Fruit fly (Drosophila melanogaster) whole organism, embryonic: ENCODE data around the gene CG42399.

ENCODE experiments used
- B-H2 ChIP-seq: fragments of 200-800 bp; sonication (Bioruptor generic); optimal IDR thresholded peaks from 2 replicates; lab custom pipeline; 2018; ENCODE audit warnings: missing biosample characterization, mild to moderate bottlenecking, missing genetic modification characterization
- CG10274 ChIP-seq: fragments of 200-800 bp; sonication (Bioruptor generic); optimal IDR thresholded peaks from 3 replicates; lab custom pipeline; 2017; ENCODE audit warnings: missing biosample characterization, mild to moderate bottlenecking, missing genetic modification characterization
- CG10543 ChIP-seq: fragments of 200-800 bp; sonication (Bioruptor generic); optimal IDR thresholded peaks from 3 replicates; lab custom pipeline; 2017; ENCODE audit warnings: missing biosample characterization, mild to moderate bottlenecking, missing genetic modification characterization, moderate library complexity
- CG10565 ChIP-seq: fragments of 200-800 bp; sonication (Bioruptor generic); optimal IDR thresholded peaks from 3 replicates; lab custom pipeline; 2016; ENCODE audit warnings: missing biosample characterization, mild to moderate bottlenecking, missing genetic modification characterization
- CG10959 ChIP-seq: fragments of 200-800 bp; sonication (Bioruptor generic); IDR thresholded peaks from 2 replicates; pipeline ENCODE4 v1.3.6; 2022; ENCODE audit warnings: missing biosample characterization, missing genetic modification characterization
- CG10979 ChIP-seq: fragments of 200-800 bp; sonication (Bioruptor generic); optimal IDR thresholded peaks from 2 replicates; lab custom pipeline; 2018; ENCODE audit warnings: missing biosample characterization, mild to moderate bottlenecking, missing genetic modification characterization, moderate library complexity
- CG11696 ChIP-seq: fragments of 200-800 bp; sonication (Bioruptor generic); IDR thresholded peaks from 2 replicates; pipeline ENCODE4 v1.3.6; 2022; ENCODE audit warnings: missing biosample characterization, missing genetic modification characterization
- CG12219 ChIP-seq: fragments of 200-800 bp; sonication (Bioruptor generic); optimal IDR thresholded peaks from 3 replicates; lab custom pipeline; 2018; ENCODE audit warnings: missing biosample characterization, mild to moderate bottlenecking, missing genetic modification characterization
- CG12236 ChIP-seq: fragments of 200-800 bp; sonication (Bioruptor generic); optimal IDR thresholded peaks from 2 replicates; lab custom pipeline; 2016; ENCODE audit warnings: missing biosample characterization, missing genetic modification characterization
- CG13775 ChIP-seq: fragments of 200-800 bp; sonication (Bioruptor generic); optimal IDR thresholded peaks from 3 replicates; lab custom pipeline; 2017; ENCODE audit warnings: missing biosample characterization, mild to moderate bottlenecking, missing genetic modification characterization
- CG15011 ChIP-seq: fragments of 200-800 bp; sonication (Bioruptor generic); optimal IDR thresholded peaks from 3 replicates; lab custom pipeline; 2018; ENCODE audit warnings: missing biosample characterization, mild to moderate bottlenecking, missing genetic modification characterization
- CG18011 ChIP-seq: fragments of 200-800 bp; sonication (Bioruptor generic); optimal IDR thresholded peaks from 2 replicates; lab custom pipeline; 2017; ENCODE audit warnings: missing biosample characterization, missing genetic modification characterization, mild to moderate bottlenecking, moderate library complexity, missing genotype
- CG1832 ChIP-seq: fragments of 200-800 bp; sonication (Bioruptor generic); optimal IDR thresholded peaks from 2 replicates; lab custom pipeline; 2017; ENCODE audit warnings: missing biosample characterization, mild to moderate bottlenecking, missing genetic modification characterization, inconsistent platforms
- CG2116 ChIP-seq: fragments of 200-800 bp; sonication (Bioruptor generic); optimal IDR thresholded peaks from 3 replicates; lab custom pipeline; 2018; ENCODE audit warnings: missing biosample characterization, mild to moderate bottlenecking, missing genetic modification characterization
- CG30431 ChIP-seq: fragments of 200-800 bp; sonication (Bioruptor generic); optimal IDR thresholded peaks from 2 replicates; lab custom pipeline; 2017; ENCODE audit warnings: missing biosample characterization, missing genetic modification characterization
- CG31224 ChIP-seq: fragments of 200-800 bp; sonication (Bioruptor generic); IDR thresholded peaks from 2 replicates; pipeline ENCODE4 v1.3.6; 2022; ENCODE audit warnings: missing biosample characterization, missing genetic modification characterization
- CG31388 ChIP-seq: fragments of 200-800 bp; sonication (Bioruptor generic); optimal IDR thresholded peaks from 2 replicates; lab custom pipeline; 2016; ENCODE audit warnings: missing biosample characterization, missing genetic modification characterization
- CG32532 ChIP-seq: fragments of 200-800 bp; sonication (Bioruptor generic); IDR thresholded peaks from 2 replicates; pipeline ENCODE4 v1.3.6; 2022; ENCODE audit warnings: missing biosample characterization, missing genetic modification characterization
- CG34422 ChIP-seq: fragments of 200-800 bp; sonication (Bioruptor generic); IDR thresholded peaks from 3 replicates; pipeline ENCODE4 v1.3.6; 2022; ENCODE audit warnings: missing biosample characterization, missing genetic modification characterization
- CG43689 ChIP-seq: fragments of 200-800 bp; sonication (Bioruptor generic); IDR thresholded peaks from 2 replicates; pipeline ENCODE4 v1.3.6; 2022; ENCODE audit warnings: missing biosample characterization, missing genetic modification characterization
- CG7786 ChIP-seq: fragments of 200-800 bp; sonication (Bioruptor generic); optimal IDR thresholded peaks from 2 replicates; lab custom pipeline; 2016; ENCODE audit warnings: missing biosample characterization, missing genetic modification characterization
- CG8765 ChIP-seq: fragments of 200-800 bp; sonication (Bioruptor generic); IDR thresholded peaks from 2 replicates; pipeline ENCODE4 v1.3.6; 2022; ENCODE audit warnings: missing biosample characterization, missing genetic modification characterization
- CG9727 ChIP-seq: fragments of 200-800 bp; sonication (Bioruptor generic); optimal IDR thresholded peaks from 3 replicates; lab custom pipeline; 2017; ENCODE audit warnings: missing biosample characterization, mild to moderate bottlenecking, missing genetic modification characterization
- CG9797 ChIP-seq: fragments of 200-800 bp; sonication (Bioruptor generic); optimal IDR thresholded peaks from 3 replicates; lab custom pipeline; 2018; ENCODE audit warnings: missing biosample characterization, mild to moderate bottlenecking, missing genetic modification characterization
- CHES-1-like ChIP-seq: fragments of 200-800 bp; sonication (Bioruptor generic); optimal IDR thresholded peaks from 2 replicates; lab custom pipeline; 2016; ENCODE audit warnings: missing biosample characterization, missing genetic modification characterization
- Dad ChIP-seq: fragments of 200-800 bp; sonication (Bioruptor generic); optimal IDR thresholded peaks from 3 replicates; lab custom pipeline; 2016; ENCODE audit warnings: missing biosample characterization, missing genetic modification characterization
- E2f2 ChIP-seq: fragments of 200-800 bp; sonication (Bioruptor generic); IDR thresholded peaks from 2 replicates; pipeline ENCODE4 v1.3.6; 2022; ENCODE audit warnings: missing biosample characterization, missing genetic modification characterization
- Jarid2 ChIP-seq: fragments of 200-800 bp; sonication (Bioruptor generic); optimal IDR thresholded peaks from 3 replicates; lab custom pipeline; 2017; ENCODE audit warnings: mild to moderate bottlenecking, missing biosample characterization, missing genetic modification reagents, missing genetic modification characterization
- Lim3 ChIP-seq: fragments of 200-800 bp; sonication (Bioruptor generic); IDR thresholded peaks from 2 replicates; pipeline ENCODE4 v1.3.6; 2022; ENCODE audit warnings: missing biosample characterization, missing genetic modification characterization
- MTF-1 ChIP-seq: fragments of 200-800 bp; sonication (Bioruptor generic); optimal IDR thresholded peaks from 2 replicates; lab custom pipeline; 2018; ENCODE audit warnings: missing biosample characterization, mild to moderate bottlenecking, missing genetic modification characterization, borderline replicate concordance
- Meics ChIP-seq: fragments of 200-800 bp; sonication (Bioruptor generic); optimal IDR thresholded peaks from 2 replicates; lab custom pipeline; 2017; ENCODE audit warnings: missing biosample characterization, mild to moderate bottlenecking, missing genetic modification characterization
- Taf1 ChIP-seq: fragments of 200-800 bp; sonication (Bioruptor generic); IDR thresholded peaks from 2 replicates; pipeline ENCODE4 v1.3.6; 2022; ENCODE audit warnings: missing biosample characterization, missing genetic modification characterization
- bowl ChIP-seq: fragments of 200-800 bp; sonication (Bioruptor generic); IDR thresholded peaks from 2 replicates; pipeline ENCODE4 v1.3.6; 2022; ENCODE audit warnings: missing biosample characterization, missing genetic modification characterization
- dpn ChIP-seq, 2 experiments: fragments of 200-800 bp; sonication (Bioruptor generic); optimal IDR thresholded peaks; 3 replicates each; lab custom pipeline; 2016; ENCODE audit warnings: missing biosample characterization in 2 of 2, missing genetic modification characterization in 2 of 2
- exex ChIP-seq: fragments of 200-800 bp; sonication (Bioruptor generic); optimal IDR thresholded peaks from 4 replicates; lab custom pipeline; 2018; ENCODE audit warnings: missing biosample characterization, mild to moderate bottlenecking, missing genetic modification characterization, moderate library complexity
- fd64A ChIP-seq: fragments of 200-800 bp; sonication (Bioruptor generic); optimal IDR thresholded peaks from 3 replicates; lab custom pipeline; 2018; ENCODE audit warnings: missing biosample characterization, mild to moderate bottlenecking, missing genetic modification characterization
- gsb-n ChIP-seq: fragments of 200-800 bp; sonication (Bioruptor generic); optimal IDR thresholded peaks from 3 replicates; lab custom pipeline; 2018; ENCODE audit warnings: missing biosample characterization, mild to moderate bottlenecking, missing genetic modification characterization
- maf-S ChIP-seq: fragments of 200-800 bp; sonication (Bioruptor generic); optimal IDR thresholded peaks from 2 replicates; lab custom pipeline; 2016; ENCODE audit warnings: missing biosample characterization, missing genetic modification characterization
- repo ChIP-seq: fragments of 200-800 bp; sonication (Bioruptor generic); optimal IDR thresholded peaks from 2 replicates; lab custom pipeline; 2016; ENCODE audit warnings: missing biosample characterization, missing genetic modification characterization
- rib ChIP-seq: fragments of 200-800 bp; sonication (Bioruptor generic); IDR thresholded peaks from 2 replicates; pipeline ENCODE4 v1.3.6; 2022; ENCODE audit warnings: missing biosample characterization, missing genetic modification characterization
- ro ChIP-seq: fragments of 200-800 bp; sonication (Bioruptor generic); IDR thresholded peaks from 2 replicates; pipeline ENCODE4 v1.3.6; 2022; ENCODE audit warnings: missing biosample characterization, missing genetic modification characterization
- salm ChIP-seq: fragments of 200-800 bp; sonication (Bioruptor generic); optimal IDR thresholded peaks from 2 replicates; lab custom pipeline; 2018; ENCODE audit warnings: missing biosample characterization, mild to moderate bottlenecking, missing genetic modification characterization
- scrt ChIP-seq: fragments of 200-800 bp; sonication (Bioruptor generic); optimal IDR thresholded peaks from 2 replicates; lab custom pipeline; 2018; ENCODE audit warnings: missing biosample characterization, mild to moderate bottlenecking, missing genetic modification characterization, moderate library complexity
- slbo ChIP-seq: fragments of 200-800 bp; sonication (Bioruptor generic); IDR thresholded peaks from 2 replicates; pipeline ENCODE4 v1.3.6; 2022; ENCODE audit warnings: missing biosample characterization, missing genetic modification characterization
- ssp ChIP-seq: fragments of 200-800 bp; sonication (Bioruptor generic); IDR thresholded peaks from 2 replicates; pipeline ENCODE4 v1.3.6; 2022; ENCODE audit warnings: missing biosample characterization, missing genetic modification characterization
- stc ChIP-seq: fragments of 200-800 bp; sonication (Bioruptor generic); IDR thresholded peaks from 2 replicates; pipeline ENCODE4 v1.3.6; 2022; ENCODE audit warnings: missing biosample characterization, missing genetic modification characterization
- sug ChIP-seq: fragments of 200-800 bp; optimal IDR thresholded peaks from 2 replicates; lab custom pipeline; 2019; ENCODE audit warnings: missing biosample characterization, mild to moderate bottlenecking, missing genetic modification characterization, moderate library complexity
- tna ChIP-seq: fragments of 200-800 bp; sonication (Bioruptor generic); IDR thresholded peaks from 2 replicates; pipeline ENCODE4 v1.3.6; 2022; ENCODE audit warnings: missing biosample characterization, missing genetic modification characterization; ENCODE audit not compliant: partially characterized antibody
- vvl ChIP-seq: fragments of 200-800 bp; sonication (Bioruptor generic); IDR thresholded peaks from 2 replicates; pipeline ENCODE4 v1.3.6; 2022; ENCODE audit warnings: missing biosample characterization, missing genetic modification characterization
- z ChIP-seq: fragments of 200-800 bp; sonication (Bioruptor generic); IDR thresholded peaks from 3 replicates; pipeline ENCODE4 v1.3.6; 2022; ENCODE audit warnings: missing biosample characterization, missing genetic modification characterization

CG42399 gene

DNA sequence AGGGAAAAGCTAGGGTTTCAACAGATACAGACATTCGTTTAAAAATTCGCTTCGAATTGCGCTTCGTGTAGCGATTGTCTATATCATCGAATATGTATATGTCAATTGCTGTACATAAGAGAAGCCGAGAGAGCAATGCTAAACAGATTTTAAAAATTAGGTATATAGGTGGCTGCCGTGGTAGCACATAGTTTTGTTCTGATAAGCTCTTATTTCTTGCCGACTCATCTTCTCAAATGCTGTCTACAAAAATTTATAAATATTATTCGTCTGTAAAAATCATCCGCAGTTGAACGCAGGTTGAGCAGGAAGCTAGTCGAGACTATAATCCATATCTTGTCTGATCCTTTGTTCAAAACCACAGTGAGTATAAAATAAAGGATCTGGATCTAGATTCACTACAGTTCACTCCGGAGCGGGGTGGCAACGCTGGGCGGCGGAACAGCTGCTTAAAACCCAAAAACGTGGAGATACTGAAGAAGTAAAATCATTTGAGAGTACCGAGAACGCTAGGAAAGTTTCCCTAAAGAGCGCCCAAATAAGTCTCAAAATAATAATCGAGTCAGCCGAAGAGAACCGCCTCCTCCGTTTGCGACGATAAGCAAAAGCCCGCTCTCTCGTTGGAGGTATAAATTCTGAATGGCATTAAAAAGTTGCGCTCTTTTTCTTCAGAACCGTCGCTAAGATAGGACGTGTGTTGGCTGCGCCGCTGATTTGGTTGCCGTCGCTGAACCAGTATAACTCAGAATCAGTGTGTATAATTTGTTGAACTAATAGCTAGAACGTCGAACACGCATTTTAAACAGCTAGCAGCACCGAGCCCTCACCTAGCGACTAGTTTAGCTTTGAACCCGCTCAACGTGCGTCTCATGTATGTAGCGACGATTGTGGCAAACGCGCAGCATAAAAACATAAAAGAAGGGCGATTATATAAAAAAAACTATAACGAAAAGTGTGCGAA lies 45.3 kb downstream of the CG42399 start (continued):
- TF ChIP-seq dpn (GFP tag; optimal IDR thresholded peaks at IDR 0.05; lab: Kevin White, UChicago) = no peak
- no peak for TF ChIP-seq tna
- no peak for TF ChIP-seq CG12236 (GFP tag; lab: Kevin White, UChicago)
- TF ChIP-seq CG15011 = no peak
- no peak for TF ChIP-seq CG10979 (tag; lab: Kevin White, UChicago)
- no peak for TF ChIP-seq CG10959
- TF ChIP-seq salm (tag; lab: Kevin White, UChicago) = peak; percentile 8
- peak; percentile 76 for TF ChIP-seq CG10543 (GFP tag; lab: Kevin White, UChicago)
- no peak for TF ChIP-seq CG13775
- peak; percentile 38 for TF ChIP-seq CG9727 (GFP tag; lab: Kevin White, UChicago)
- TF ChIP-seq CG12219 (GFP tag; lab: Kevin White, UChicago) = peak; percentile 15
- no peak for TF ChIP-seq bowl
- no peak for TF ChIP-seq gsb-n (tag; lab: Kevin White, UChicago)
- no peak for TF ChIP-seq CG18011 (GFP tag; lab: Kevin White, UChicago)
- TF ChIP-seq Lim3 (GFP tag; lab: Robert Waterston, UW) = no peak
- TF ChIP-seq E2f2 = peak; percentile 59
- TF ChIP-seq Jarid2 (GFP tag; lab: Kevin White, UChicago) = peak; percentile 0
- TF ChIP-seq ssp = no peak
- no peak for TF ChIP-seq CG1832 (GFP tag; lab: Kevin White, UChicago)
- TF ChIP-seq CG10565 (GFP tag; lab: Kevin White, UChicago) = no peak
- TF ChIP-seq CG10274 (GFP tag; lab: Kevin White, UChicago) = no peak
- peak; percentile 77 for TF ChIP-seq z (GFP tag; lab: Robert Waterston, UW)
- no peak for TF ChIP-seq maf-S (GFP tag; lab: Kevin White, UChicago)
- no peak for TF ChIP-seq Dad (GFP tag; lab: Kevin White, UChicago)
- no peak for TF ChIP-seq CG7786 (GFP tag; lab: Kevin White, UChicago)
- no peak for TF ChIP-seq CG8765 (GFP tag; lab: Robert Waterston, UW)
- no peak for TF ChIP-seq repo (GFP tag; lab: Kevin White, UChicago)
- TF ChIP-seq CG11696 (GFP tag; lab: Robert Waterston, UW) = no peak
- no peak for TF ChIP-seq fd64A (GFP tag; lab: Kevin White, UChicago)
- no peak for TF ChIP-seq CG43689 (GFP tag; lab: Robert Waterston, UW)
- peak; percentile 14 for TF ChIP-seq MTF-1 (GFP tag; lab: Kevin White, UChicago)
- no peak for TF ChIP-seq CHES-1-like (GFP tag; lab: Kevin White, UChicago)
- TF ChIP-seq ro (GFP tag; lab: Robert Waterston, UW) = no peak
- TF ChIP-seq CG9797 (GFP tag; lab: Kevin White, UChicago) = peak; percentile 38
- no peak for TF ChIP-seq CG30431 (GFP tag; lab: Kevin White, UChicago)
- no peak for TF ChIP-seq Taf1 (GFP tag; lab: Robert Waterston, UW)
- no peak for TF ChIP-seq scrt (GFP tag; lab: Kevin White, UChicago)
- no peak for TF ChIP-seq CG31224 (GFP tag; lab: Robert Waterston, UW)
- no peak for TF ChIP-seq CG34422 (GFP tag; lab: Robert Waterston, UW)
- peak; percentile 75 for TF ChIP-seq vvl (GFP tag; lab: Robert Waterston, UW)
- peak; percentile 58 for TF ChIP-seq rib (GFP tag; lab: Robert Waterston, UW)
- TF ChIP-seq CG31388 = no peak
- no peak for TF ChIP-seq stc (GFP tag; lab: Robert Waterston, UW)
- no peak for TF ChIP-seq Meics (GFP tag; lab: Kevin White, UChicago)
- peak; percentile 2 for TF ChIP-seq sug (tag; lab: Kevin White, UChicago)
- TF ChIP-seq slbo (GFP tag; lab: Robert Waterston, UW) = 0 out of 2 replicates have a peak, but pooled peaks have one; percentile 5
- no peak for TF ChIP-seq CG2116
- TF ChIP-seq B-H2 (GFP tag; lab: Kevin White, UChicago) = peak; percentile 29
- TF ChIP-seq exex = peak; percentile 47
- peak; percentile 46; the same call in 1 of the 2 replicates for TF ChIP-seq CG32532
